Fruit fly (Drosophila melanogaster) whole organism, embryonic: Measurements from ENCODE around the gene Top3alpha.

ENCODE experiments used
- Adf1 ChIP-seq: fragments of 200-800 bp; sonication (Bioruptor generic); IDR thresholded peaks from 2 replicates; pipeline ENCODE4 v1.3.6; 2022; ENCODE audit warnings: missing biosample characterization, missing genetic modification characterization
- B-H1 ChIP-seq: fragments of 200-800 bp; sonication (Bioruptor generic); IDR thresholded peaks from 3 replicates; pipeline ENCODE4 v1.3.6; 2022; ENCODE audit warnings: missing biosample characterization, missing genetic modification characterization
- B-H2 ChIP-seq: fragments of 200-800 bp; sonication (Bioruptor generic); optimal IDR thresholded peaks from 2 replicates; lab custom pipeline; 2018; ENCODE audit warnings: missing biosample characterization, mild to moderate bottlenecking, missing genetic modification characterization
- BtbVII ChIP-seq: fragments of 200-800 bp; sonication (Bioruptor generic); optimal IDR thresholded peaks from 3 replicates; lab custom pipeline; 2017; ENCODE audit warnings: missing biosample characterization, mild to moderate bottlenecking, missing genetic modification characterization
- CG10147 ChIP-seq: fragments of 200-800 bp; sonication (Bioruptor generic); optimal IDR thresholded peaks from 2 replicates; lab custom pipeline; 2019; ENCODE audit warnings: missing biosample characterization, mild to moderate bottlenecking, missing genetic modification characterization, moderate library complexity
- CG11085 ChIP-seq: fragments of 200-800 bp; sonication (Bioruptor generic); IDR thresholded peaks from 2 replicates; pipeline ENCODE4 v1.3.6; 2022; ENCODE audit warnings: missing biosample characterization, missing genetic modification characterization
- CG17359 ChIP-seq: fragments of 200-800 bp; sonication (Bioruptor generic); optimal IDR thresholded peaks from 3 replicates; lab custom pipeline; 2018; ENCODE audit warnings: missing biosample characterization, mild to moderate bottlenecking, missing genetic modification characterization, moderate library complexity
- CG18011 ChIP-seq: fragments of 200-800 bp; sonication (Bioruptor generic); optimal IDR thresholded peaks from 2 replicates; lab custom pipeline; 2017; ENCODE audit warnings: missing biosample characterization, missing genetic modification characterization, mild to moderate bottlenecking, moderate library complexity, missing genotype
- CG18476 ChIP-seq: fragments of 200-800 bp; sonication (Bioruptor generic); optimal IDR thresholded peaks from 2 replicates; lab custom pipeline; 2016; ENCODE audit warnings: missing biosample characterization, mild to moderate bottlenecking, missing genetic modification characterization
- CG2129 ChIP-seq: fragments of 200-800 bp; sonication (Bioruptor generic); IDR thresholded peaks from 2 replicates; pipeline ENCODE4 v1.3.6; 2022; ENCODE audit warnings: missing biosample characterization, missing genetic modification characterization; ENCODE audit not compliant: partially characterized antibody
- CG32772 ChIP-seq: fragments of 200-800 bp; sonication (Bioruptor generic); IDR thresholded peaks from 2 replicates; pipeline ENCODE4 v1.3.6; 2022; ENCODE audit warnings: missing biosample characterization, missing genetic modification characterization
- CG3838 ChIP-seq: fragments of 200-800 bp; sonication (Bioruptor generic); optimal IDR thresholded peaks from 3 replicates; lab custom pipeline; 2016; ENCODE audit warnings: missing biosample characterization, missing genetic modification characterization
- CG4328 ChIP-seq: fragments of 200-800 bp; sonication (Bioruptor generic); optimal IDR thresholded peaks from 3 replicates; lab custom pipeline; 2017; ENCODE audit warnings: missing biosample characterization, missing genetic modification reagents, missing genetic modification characterization
- CG6272 ChIP-seq: fragments of 200-800 bp; sonication (Bioruptor generic); IDR thresholded peaks from 2 replicates; pipeline ENCODE4 v1.3.6; 2022; ENCODE audit warnings: missing biosample characterization, missing genetic modification characterization
- CHES-1-like ChIP-seq: fragments of 200-800 bp; sonication (Bioruptor generic); optimal IDR thresholded peaks from 2 replicates; lab custom pipeline; 2016; ENCODE audit warnings: missing biosample characterization, missing genetic modification characterization
- D19A ChIP-seq: fragments of 200-800 bp; optimal IDR thresholded peaks from 3 replicates; lab custom pipeline; 2019; ENCODE audit warnings: missing biosample characterization, mild to moderate bottlenecking, missing genetic modification characterization, moderate library complexity
- Dbx ChIP-seq: fragments of 200-800 bp; sonication (Bioruptor generic); IDR thresholded peaks from 3 replicates; pipeline ENCODE4 v1.3.6; 2022; ENCODE audit warnings: missing biosample characterization, missing genetic modification characterization
- ERR ChIP-seq: fragments of 200-800 bp; sonication (Bioruptor generic); optimal IDR thresholded peaks from 2 replicates; lab custom pipeline; 2016; ENCODE audit warnings: missing biosample characterization, missing genetic modification characterization
- Ets97D ChIP-seq: fragments of 200-800 bp; sonication (Bioruptor generic); optimal IDR thresholded peaks from 3 replicates; lab custom pipeline; 2016; ENCODE audit warnings: missing biosample characterization, missing genetic modification characterization
- Fer1 ChIP-seq: fragments of 200-800 bp; sonication (Bioruptor generic); optimal IDR thresholded peaks from 2 replicates; lab custom pipeline; 2017; ENCODE audit warnings: missing biosample characterization, mild to moderate bottlenecking, missing genetic modification characterization
- Gug ChIP-seq: fragments of 200-800 bp; sonication (Bioruptor generic); IDR thresholded peaks from 4 replicates; pipeline ENCODE4 v1.3.6; 2022; ENCODE audit warnings: missing biosample characterization, missing genetic modification characterization
- HHEX ChIP-seq: fragments of 200-800 bp; sonication (Bioruptor generic); optimal IDR thresholded peaks from 3 replicates; lab custom pipeline; 2017; ENCODE audit warnings: missing biosample characterization, mild to moderate bottlenecking, missing genetic modification characterization, missing genetic modification reagents
- Hand ChIP-seq: fragments of 200-800 bp; sonication (Bioruptor generic); optimal IDR thresholded peaks from 2 replicates; lab custom pipeline; 2017; ENCODE audit warnings: mild to moderate bottlenecking, missing biosample characterization, missing genetic modification reagents, missing genetic modification characterization
- Hmx ChIP-seq: fragments of 200-800 bp; sonication (Bioruptor generic); optimal IDR thresholded peaks from 2 replicates; lab custom pipeline; 2016; ENCODE audit warnings: missing biosample characterization, missing genetic modification characterization
- Kr ChIP-seq: fragments of 200-800 bp; sonication (Bioruptor generic); optimal IDR thresholded peaks from 2 replicates; lab custom pipeline; 2017; ENCODE audit warnings: missing biosample characterization, mild to moderate bottlenecking, missing genetic modification characterization
- Lpt ChIP-seq: fragments of >200 bp; optimal IDR thresholded peaks from 2 replicates; lab custom pipeline; 2018; ENCODE audit warnings: missing biosample characterization, missing genetic modification characterization
- MESR4 ChIP-seq: fragments of 200-800 bp; sonication (Bioruptor generic); optimal IDR thresholded peaks from 2 replicates; lab custom pipeline; 2018; ENCODE audit warnings: missing biosample characterization, mild to moderate bottlenecking, missing genetic modification characterization, moderate library complexity
- Mad ChIP-seq: fragments of 200-800 bp; sonication (Bioruptor generic); optimal IDR thresholded peaks from 2 replicates; lab custom pipeline; 2016; ENCODE audit warnings: missing biosample characterization, missing genetic modification characterization
- NC2α ChIP-seq: fragments of 200-800 bp; sonication (Bioruptor generic); optimal IDR thresholded peaks from 2 replicates; lab custom pipeline; 2016; ENCODE audit warnings: missing biosample characterization, missing genetic modification characterization
- Nf-YB ChIP-seq: fragments of 200-800 bp; sonication (Bioruptor generic); optimal IDR thresholded peaks from 3 replicates; lab custom pipeline; 2019; ENCODE audit warnings: missing biosample characterization, mild to moderate bottlenecking, missing genetic modification characterization, moderate library complexity
- NfI ChIP-seq: fragments of 200-800 bp; sonication (Bioruptor generic); optimal IDR thresholded peaks from 3 replicates; lab custom pipeline; 2018; ENCODE audit warnings: missing biosample characterization, mild to moderate bottlenecking, missing genetic modification characterization, moderate library complexity
- Ptx1 ChIP-seq: fragments of 200-800 bp; sonication (Bioruptor generic); IDR thresholded peaks from 2 replicates; pipeline ENCODE4 v1.3.6; 2022; ENCODE audit warnings: missing biosample characterization, missing genetic modification characterization
- Six4 ChIP-seq: fragments of 200-800 bp; sonication (Bioruptor generic); optimal IDR thresholded peaks from 2 replicates; lab custom pipeline; 2016; ENCODE audit warnings: missing biosample characterization, missing genetic modification characterization
- Sox100B ChIP-seq: fragments of 200-800 bp; sonication (Bioruptor generic); optimal IDR thresholded peaks from 3 replicates; lab custom pipeline; 2018; ENCODE audit warnings: missing biosample characterization, mild to moderate bottlenecking, missing genetic modification characterization
- ase ChIP-seq: fragments of 200-800 bp; sonication (Bioruptor generic); IDR thresholded peaks from 3 replicates; pipeline ENCODE4 v1.3.6; 2022; ENCODE audit warnings: missing biosample characterization, missing genetic modification characterization
- bab2 ChIP-seq: fragments of 200-800 bp; sonication (Bioruptor generic); optimal IDR thresholded peaks from 2 replicates; lab custom pipeline; 2016; ENCODE audit warnings: missing biosample characterization, missing genetic modification characterization
- br ChIP-seq: fragments of >200 bp; optimal IDR thresholded peaks from 2 replicates; lab custom pipeline; 2017
- corto ChIP-seq: fragments of 200-800 bp; sonication (Bioruptor generic); optimal IDR thresholded peaks from 2 replicates; lab custom pipeline; 2016; ENCODE audit warnings: missing biosample characterization, mild to moderate bottlenecking, missing genetic modification characterization, moderate library complexity
- cwo ChIP-seq: fragments of 200-800 bp; sonication (Bioruptor generic); optimal IDR thresholded peaks from 3 replicates; lab custom pipeline; 2017; ENCODE audit warnings: missing biosample characterization, missing genetic modification characterization, mild to moderate bottlenecking, moderate library complexity, missing genetic modification reagents
- disco-r ChIP-seq: fragments of 200-800 bp; sonication (Bioruptor generic); optimal IDR thresholded peaks from 2 replicates; lab custom pipeline; 2016; ENCODE audit warnings: missing biosample characterization, missing genetic modification characterization
- dm ChIP-seq: fragments of 200-800 bp; sonication (Bioruptor generic); optimal IDR thresholded peaks from 3 replicates; lab custom pipeline; 2016; ENCODE audit warnings: missing biosample characterization, missing genetic modification characterization
- eyg ChIP-seq: fragments of 200-800 bp; sonication (Bioruptor generic); optimal IDR thresholded peaks from 3 replicates; lab custom pipeline; 2016; ENCODE audit warnings: missing biosample characterization, missing genetic modification characterization
- gsb ChIP-seq: fragments of 200-800 bp; sonication (Bioruptor generic); IDR thresholded peaks from 2 replicates; pipeline ENCODE4 v1.3.6; 2022; ENCODE audit warnings: missing biosample characterization, missing genetic modification characterization
- hb ChIP-seq: fragments of 200-800 bp; sonication (Bioruptor generic); IDR thresholded peaks from 3 replicates; pipeline ENCODE4 v1.3.6; 2022; ENCODE audit warnings: missing biosample characterization, missing genetic modification characterization; ENCODE audit not compliant: partially characterized antibody
- luna ChIP-seq: fragments of 200-800 bp; sonication (Bioruptor generic); optimal IDR thresholded peaks from 2 replicates; lab custom pipeline; 2016; ENCODE audit warnings: missing biosample characterization, missing genetic modification characterization
- org-1 ChIP-seq: fragments of 200-800 bp; sonication (Bioruptor generic); optimal IDR thresholded peaks from 2 replicates; lab custom pipeline; 2017; ENCODE audit warnings: missing biosample characterization, missing genetic modification characterization
- pros ChIP-seq: fragments of 200-800 bp; sonication (Bioruptor generic); optimal IDR thresholded peaks from 3 replicates; lab custom pipeline; 2019; ENCODE audit warnings: missing biosample characterization, mild to moderate bottlenecking, missing genetic modification characterization, moderate library complexity
- ro ChIP-seq: fragments of 200-800 bp; sonication (Bioruptor generic); IDR thresholded peaks from 2 replicates; pipeline ENCODE4 v1.3.6; 2022; ENCODE audit warnings: missing biosample characterization, missing genetic modification characterization
- shn ChIP-seq: fragments of 200-800 bp; sonication (Bioruptor generic); optimal IDR thresholded peaks from 3 replicates; lab custom pipeline; 2016; ENCODE audit warnings: missing biosample characterization, missing genetic modification characterization
- sim ChIP-seq: fragments of 200-800 bp; sonication (Bioruptor generic); IDR thresholded peaks from 2 replicates; pipeline ENCODE4 v1.3.6; 2022; ENCODE audit warnings: missing biosample characterization, missing genetic modification characterization
- sima ChIP-seq: fragments of 200-800 bp; sonication (Bioruptor generic); optimal IDR thresholded peaks from 2 replicates; lab custom pipeline; 2016; ENCODE audit warnings: missing biosample characterization, missing genetic modification characterization
- tap ChIP-seq: fragments of 200-800 bp; optimal IDR thresholded peaks from 3 replicates; lab custom pipeline; 2019; ENCODE audit warnings: missing biosample characterization, mild to moderate bottlenecking, missing genetic modification characterization, moderate library complexity
- tup ChIP-seq: fragments of 200-800 bp; sonication (Bioruptor generic); optimal IDR thresholded peaks from 2 replicates; lab custom pipeline; 2016; ENCODE audit warnings: missing biosample characterization, mild to moderate bottlenecking, missing genetic modification characterization, moderate library complexity

Top3alpha gene

dm6 chr2L:19526316-19526715 lies 28.3 kb downstream of the Top3alpha start, which contains the start of the genes Dpm1 and CG10137 (continued):
- no peak for TF ChIP-seq Lpt (GFP tag; lab: Kevin White, UChicago)
- no peak for TF ChIP-seq CG11085 (GFP tag; lab: Robert Waterston, UW)
- no peak for TF ChIP-seq HHEX (GFP tag; lab: Kevin White, UChicago)
- no peak for TF ChIP-seq CG18476 (GFP tag; lab: Kevin White, UChicago)
- no peak for TF ChIP-seq tup (GFP tag; lab: Kevin White, UChicago)
- TF ChIP-seq tap = no peak
- no peak for TF ChIP-seq BtbVII (GFP tag; lab: Kevin White, UChicago)
- no peak for TF ChIP-seq CG17359 (tag; lab: Kevin White, UChicago)
- TF ChIP-seq gsb (GFP tag; lab: Robert Waterston, UW) = no peak
- no peak for TF ChIP-seq Nf-YB (GFP tag; lab: Kevin White, UChicago)
- TF ChIP-seq Six4 = no peak
- TF ChIP-seq CG4328 (GFP tag; lab: Kevin White, UChicago) = no peak
- TF ChIP-seq sima (GFP tag; lab: Kevin White, UChicago) = no peak
- TF ChIP-seq Fer1 (GFP tag; lab: Kevin White, UChicago) = no peak
- TF ChIP-seq eyg (GFP tag; lab: Kevin White, UChicago) = no peak
- no peak for TF ChIP-seq Hmx
- TF ChIP-seq CG3838 (GFP tag; lab: Kevin White, UChicago) = no peak
- TF ChIP-seq org-1 (GFP tag; lab: Kevin White, UChicago) = no peak
- TF ChIP-seq sim (GFP tag; lab: Robert Waterston, UW) = no peak
- TF ChIP-seq CG18011 (GFP tag; lab: Kevin White, UChicago) = no peak
- no peak for TF ChIP-seq B-H1 (GFP tag; lab: Robert Waterston, UW)
- TF ChIP-seq disco-r = no peak
- no peak for TF ChIP-seq CG6272 (GFP tag; lab: Robert Waterston, UW)
- no peak for TF ChIP-seq cwo (GFP tag; lab: Kevin White, UChicago)
- TF ChIP-seq Dbx (GFP tag; lab: Robert Waterston, UW) = no peak
- no peak for TF ChIP-seq NfI (GFP tag; lab: Kevin White, UChicago)
- TF ChIP-seq NC2α (GFP tag; lab: Kevin White, UChicago) = no peak
- no peak for TF ChIP-seq hb (GFP tag; lab: Robert Waterston, UW)
- no peak for TF ChIP-seq Ptx1
- no peak for TF ChIP-seq ERR (GFP tag; lab: Kevin White, UChicago)
- no peak for TF ChIP-seq br (lab: Kevin White, UChicago)
- no peak for TF ChIP-seq Gug (GFP tag; lab: Robert Waterston, UW)
- no peak for TF ChIP-seq CG32772 (GFP tag; lab: Robert Waterston, UW)
- no peak for TF ChIP-seq Sox100B (GFP tag; lab: Kevin White, UChicago)
- no peak for TF ChIP-seq B-H2
- no peak for TF ChIP-seq dm (GFP tag; lab: Kevin White, UChicago)
- no peak for TF ChIP-seq corto
- no peak for TF ChIP-seq ase (GFP tag; lab: Robert Waterston, UW)
- TF ChIP-seq CG2129 (GFP tag; lab: Robert Waterston, UW) = peak; percentile 78
- TF ChIP-seq Kr (GFP tag; lab: Kevin White, UChicago) = no peak
- no peak for TF ChIP-seq bab2 (GFP tag; lab: Kevin White, UChicago)
- TF ChIP-seq Ets97D (GFP tag; lab: Kevin White, UChicago) = peak; percentile 54
- TF ChIP-seq D19A (tag; lab: Kevin White, UChicago) = no peak
- no peak for TF ChIP-seq pros (GFP tag; lab: Kevin White, UChicago)
- TF ChIP-seq Adf1 = no peak
- TF ChIP-seq shn (GFP tag; lab: Kevin White, UChicago) = no peak
- no peak for TF ChIP-seq ro (GFP tag; lab: Robert Waterston, UW)
- no peak for TF ChIP-seq Mad (GFP tag; lab: Kevin White, UChicago)
- no peak for TF ChIP-seq Hand
- TF ChIP-seq CG10147 (GFP tag; lab: Kevin White, UChicago) = peak; percentile 12
- TF ChIP-seq MESR4 (GFP tag; lab: Kevin White, UChicago) = no peak
- no peak for TF ChIP-seq luna (GFP tag; lab: Kevin White, UChicago)
- no peak for TF ChIP-seq CHES-1-like (GFP tag; lab: Kevin White, UChicago)
